Fruit fly (Drosophila melanogaster) whole organism, embryonic: ENCODE results near the gene Prp18.

ENCODE experiments used
- Awh ChIP-seq: fragments of 200-800 bp; sonication (Bioruptor generic); IDR thresholded peaks from 2 replicates; pipeline ENCODE4, ENCODE4 v1.3.6; 2022; ENCODE audit warnings: missing biosample characterization, missing genetic modification characterization
- Bdp1 ChIP-seq: fragments of 200-800 bp; sonication (Bioruptor generic); optimal IDR thresholded peaks from 3 replicates; lab custom pipeline; 2016; ENCODE audit warnings: missing biosample characterization, missing genetic modification characterization
- Blimp-1 ChIP-seq: fragments of 200-800 bp; sonication (Bioruptor generic); optimal IDR thresholded peaks from 3 replicates; lab custom pipeline; 2018; ENCODE audit warnings: missing biosample characterization, missing genetic modification characterization, mild to moderate bottlenecking, moderate library complexity, missing genetic modification reagents
- CG10565 ChIP-seq: fragments of 200-800 bp; sonication (Bioruptor generic); optimal IDR thresholded peaks from 3 replicates; lab custom pipeline; 2016; ENCODE audit warnings: missing biosample characterization, mild to moderate bottlenecking, missing genetic modification characterization
- CG12219 ChIP-seq: fragments of 200-800 bp; sonication (Bioruptor generic); optimal IDR thresholded peaks from 3 replicates; lab custom pipeline; 2018; ENCODE audit warnings: missing biosample characterization, mild to moderate bottlenecking, missing genetic modification characterization
- CG12659 ChIP-seq: fragments of 200-800 bp; sonication (Bioruptor generic); optimal IDR thresholded peaks from 3 replicates; lab custom pipeline; 2017; ENCODE audit warnings: mild to moderate bottlenecking, missing biosample characterization, missing genetic modification reagents, missing genetic modification characterization
- CG13775 ChIP-seq: fragments of 200-800 bp; sonication (Bioruptor generic); optimal IDR thresholded peaks from 3 replicates; lab custom pipeline; 2017; ENCODE audit warnings: missing biosample characterization, mild to moderate bottlenecking, missing genetic modification characterization
- CG17186 ChIP-seq: fragments of 200-800 bp; sonication (Bioruptor generic); optimal IDR thresholded peaks from 3 replicates; lab custom pipeline; 2017; ENCODE audit warnings: missing biosample characterization, missing genetic modification reagents, missing genetic modification characterization
- CG18262 ChIP-seq: fragments of 200-800 bp; optimal IDR thresholded peaks from 3 replicates; lab custom pipeline; 2019; ENCODE audit warnings: missing biosample characterization, mild to moderate bottlenecking, missing genetic modification characterization, moderate library complexity
- CG1832 ChIP-seq: fragments of 200-800 bp; sonication (Bioruptor generic); optimal IDR thresholded peaks from 2 replicates; lab custom pipeline; 2017; ENCODE audit warnings: missing biosample characterization, mild to moderate bottlenecking, missing genetic modification characterization, inconsistent platforms
- CG2875 ChIP-seq: fragments of 200-800 bp; sonication (Bioruptor generic); optimal IDR thresholded peaks from 2 replicates; lab custom pipeline; 2017; ENCODE audit warnings: missing biosample characterization, mild to moderate bottlenecking, missing genetic modification characterization, missing genetic modification reagents
- CG3281 ChIP-seq: fragments of 200-800 bp; sonication (Bioruptor generic); optimal IDR thresholded peaks from 3 replicates; lab custom pipeline; 2017; ENCODE audit warnings: missing biosample characterization, mild to moderate bottlenecking, missing genetic modification characterization
- CG3847 ChIP-seq: fragments of 200-800 bp; sonication (Bioruptor generic); IDR thresholded peaks from 2 replicates; pipeline ENCODE4 v1.3.6; 2022; ENCODE audit warnings: missing biosample characterization, missing genetic modification characterization
- CG4424 ChIP-seq: fragments of 200-800 bp; sonication (Bioruptor generic); optimal IDR thresholded peaks from 3 replicates; lab custom pipeline; 2016; ENCODE audit warnings: missing biosample characterization, missing genetic modification characterization
- CG6765 ChIP-seq: fragments of 200-800 bp; sonication (Bioruptor generic); optimal IDR thresholded peaks from 3 replicates; lab custom pipeline; 2017; ENCODE audit warnings: missing biosample characterization, mild to moderate bottlenecking, missing genetic modification characterization
- CG7271 ChIP-seq: fragments of 200-800 bp; sonication (Bioruptor generic); optimal IDR thresholded peaks from 2 replicates; lab custom pipeline; 2018; ENCODE audit warnings: missing biosample characterization, mild to moderate bottlenecking, missing genetic modification characterization, moderate library complexity
- CG8765 ChIP-seq: fragments of 200-800 bp; sonication (Bioruptor generic); IDR thresholded peaks from 2 replicates; pipeline ENCODE4 v1.3.6; 2022; ENCODE audit warnings: missing biosample characterization, missing genetic modification characterization
- CG8924 ChIP-seq: fragments of 200-800 bp; optimal IDR thresholded peaks from 3 replicates; lab custom pipeline; 2019; ENCODE audit warnings: missing biosample characterization, mild to moderate bottlenecking, missing genetic modification characterization, moderate library complexity
- CTCF ChIP-seq: fragments of 200-800 bp; sonication (Bioruptor generic); optimal IDR thresholded peaks from 2 replicates; lab custom pipeline; 2017; ENCODE audit warnings: missing biosample characterization, mild to moderate bottlenecking, missing genetic modification characterization, moderate library complexity
- E2f2 ChIP-seq: fragments of 200-800 bp; sonication (Bioruptor generic); IDR thresholded peaks from 2 replicates; pipeline ENCODE4 v1.3.6; 2022; ENCODE audit warnings: missing biosample characterization, missing genetic modification characterization
- Ets65A ChIP-seq: fragments of 200-800 bp; sonication (Bioruptor generic); peaks from one replicate; lab custom pipeline; 2016; ENCODE audit warnings: missing biosample characterization, missing genetic modification characterization
- GATAe ChIP-seq: fragments of 200-800 bp; sonication (Bioruptor generic); conservative IDR thresholded peaks from 2 replicates; pipeline ENCODE4 v1.3.6; 2022; ENCODE audit warnings: missing biosample characterization, missing genetic modification characterization
- Gug ChIP-seq: fragments of 200-800 bp; sonication (Bioruptor generic); IDR thresholded peaks from 4 replicates; pipeline ENCODE4 v1.3.6; 2022; ENCODE audit warnings: missing biosample characterization, missing genetic modification characterization
- HHEX ChIP-seq: fragments of 200-800 bp; sonication (Bioruptor generic); optimal IDR thresholded peaks from 3 replicates; lab custom pipeline; 2017; ENCODE audit warnings: missing biosample characterization, mild to moderate bottlenecking, missing genetic modification characterization, missing genetic modification reagents
- HLH54F ChIP-seq: fragments of 200-800 bp; sonication (Bioruptor generic); optimal IDR thresholded peaks from 3 replicates; lab custom pipeline; 2016; ENCODE audit warnings: missing biosample characterization, missing genetic modification characterization
- Lhr ChIP-seq: fragments of 200-800 bp; sonication (Bioruptor generic); optimal IDR thresholded peaks from 3 replicates; lab custom pipeline; 2017; ENCODE audit warnings: mild to moderate bottlenecking, missing biosample characterization, missing genetic modification reagents, missing genetic modification characterization
- MESR4 ChIP-seq: fragments of 200-800 bp; sonication (Bioruptor generic); optimal IDR thresholded peaks from 2 replicates; lab custom pipeline; 2018; ENCODE audit warnings: missing biosample characterization, mild to moderate bottlenecking, missing genetic modification characterization, moderate library complexity
- Mad ChIP-seq: fragments of 200-800 bp; sonication (Bioruptor generic); optimal IDR thresholded peaks from 2 replicates; lab custom pipeline; 2016; ENCODE audit warnings: missing biosample characterization, missing genetic modification characterization
- Max ChIP-seq: fragments of 200-800 bp; sonication (Bioruptor generic); optimal IDR thresholded peaks from 2 replicates; lab custom pipeline; 2016; ENCODE audit warnings: missing biosample characterization, mild to moderate bottlenecking, missing genetic modification characterization
- Rx ChIP-seq: fragments of 200-800 bp; sonication (Bioruptor generic); IDR thresholded peaks from 2 replicates; pipeline ENCODE4 v1.3.6; 2022; ENCODE audit warnings: missing biosample characterization, missing genetic modification characterization
- Tbp ChIP-seq: fragments of >200 bp; optimal IDR thresholded peaks from 2 replicates; lab custom pipeline; 2018; ENCODE audit warnings: missing biosample characterization, missing genetic modification characterization
- Xbp1 ChIP-seq: fragments of 200-800 bp; sonication (Bioruptor generic); optimal IDR thresholded peaks from 3 replicates; lab custom pipeline; 2016; ENCODE audit warnings: missing biosample characterization, mild to moderate bottlenecking, missing genetic modification characterization
- corto ChIP-seq: fragments of 200-800 bp; sonication (Bioruptor generic); optimal IDR thresholded peaks from 2 replicates; lab custom pipeline; 2016; ENCODE audit warnings: missing biosample characterization, mild to moderate bottlenecking, missing genetic modification characterization, moderate library complexity
- danr ChIP-seq: fragments of 200-800 bp; sonication (Bioruptor generic); IDR thresholded peaks from 2 replicates; pipeline ENCODE4 v1.3.6; 2022; ENCODE audit warnings: missing biosample characterization, missing genetic modification characterization
- disco-r ChIP-seq: fragments of 200-800 bp; sonication (Bioruptor generic); optimal IDR thresholded peaks from 2 replicates; lab custom pipeline; 2016; ENCODE audit warnings: missing biosample characterization, missing genetic modification characterization
- dm ChIP-seq: fragments of 200-800 bp; sonication (Bioruptor generic); optimal IDR thresholded peaks from 3 replicates; lab custom pipeline; 2016; ENCODE audit warnings: missing biosample characterization, missing genetic modification characterization
- fd64A ChIP-seq: fragments of 200-800 bp; sonication (Bioruptor generic); optimal IDR thresholded peaks from 3 replicates; lab custom pipeline; 2018; ENCODE audit warnings: missing biosample characterization, mild to moderate bottlenecking, missing genetic modification characterization
- grau ChIP-seq: fragments of 200-800 bp; optimal IDR thresholded peaks from 3 replicates; lab custom pipeline; 2019; ENCODE audit warnings: missing biosample characterization, mild to moderate bottlenecking, missing genetic modification characterization, moderate library complexity
- gro ChIP-seq: fragments of 200-800 bp; sonication (Bioruptor generic); optimal IDR thresholded peaks from 2 replicates; lab custom pipeline; 2016; ENCODE audit warnings: missing biosample characterization, missing genetic modification characterization
- ham ChIP-seq: fragments of 200-800 bp; sonication (Bioruptor generic); IDR thresholded peaks from 2 replicates; pipeline ENCODE4 v1.3.6; 2022; ENCODE audit warnings: missing biosample characterization, missing genetic modification characterization
- ind ChIP-seq: fragments of 200-800 bp; sonication (Bioruptor generic); optimal IDR thresholded peaks from 3 replicates; lab custom pipeline; 2016; ENCODE audit warnings: missing biosample characterization, missing genetic modification characterization
- lbe ChIP-seq: fragments of 200-800 bp; sonication (Bioruptor generic); optimal IDR thresholded peaks from 2 replicates; lab custom pipeline; 2016; ENCODE audit warnings: missing biosample characterization, mild to moderate bottlenecking, missing genetic modification characterization
- maf-S ChIP-seq: fragments of 200-800 bp; sonication (Bioruptor generic); optimal IDR thresholded peaks from 2 replicates; lab custom pipeline; 2016; ENCODE audit warnings: missing biosample characterization, missing genetic modification characterization
- nmo ChIP-seq: fragments of 200-800 bp; sonication (Bioruptor generic); optimal IDR thresholded peaks from 2 replicates; lab custom pipeline; 2018; ENCODE audit warnings: missing biosample characterization, mild to moderate bottlenecking, missing genetic modification characterization, moderate library complexity
- odd ChIP-seq: fragments of 200-800 bp; sonication (Bioruptor generic); optimal IDR thresholded peaks from 2 replicates; lab custom pipeline; 2017; ENCODE audit warnings: missing biosample characterization, mild to moderate bottlenecking, missing genetic modification characterization
- pita ChIP-seq: fragments of 200-800 bp; sonication (Bioruptor generic); optimal IDR thresholded peaks from 2 replicates; lab custom pipeline; 2017; ENCODE audit warnings: missing biosample characterization, mild to moderate bottlenecking, missing genetic modification characterization
- sqz ChIP-seq: fragments of 200-800 bp; sonication (Bioruptor generic); optimal IDR thresholded peaks from 3 replicates; lab custom pipeline; 2018; ENCODE audit warnings: missing biosample characterization, mild to moderate bottlenecking, missing genetic modification characterization
- ssp ChIP-seq: fragments of 200-800 bp; sonication (Bioruptor generic); IDR thresholded peaks from 2 replicates; pipeline ENCODE4 v1.3.6; 2022; ENCODE audit warnings: missing biosample characterization, missing genetic modification characterization
- sug ChIP-seq: fragments of 200-800 bp; optimal IDR thresholded peaks from 2 replicates; lab custom pipeline; 2019; ENCODE audit warnings: missing biosample characterization, mild to moderate bottlenecking, missing genetic modification characterization, moderate library complexity
- tll ChIP-seq, 2 experiments: fragments of 200-800 bp in 1 of 2; fragments of >200 bp in 1 of 2; sonication (Bioruptor generic) in 1 of 2; optimal IDR thresholded peaks; 2 replicates each; lab custom pipeline; 2017 to 2019; ENCODE audit warnings: missing biosample characterization in 2 of 2, missing genetic modification characterization in 2 of 2, mild to moderate bottlenecking in 1 of 2, moderate library complexity in 1 of 2
- zfh1 ChIP-seq: fragments of 200-800 bp; sonication (Bioruptor generic); IDR thresholded peaks from 3 replicates; pipeline ENCODE4 v1.3.6; 2022; ENCODE audit warnings: missing biosample characterization, missing genetic modification characterization

The Prp18 gene

dm6 chr3R:18985114-18985785, 45.8 kb downstream of the Prp18 start (continued):
- peak; percentile 86 for TF ChIP-seq sug
- TF ChIP-seq dm (GFP tag; lab: Kevin White, UChicago): no peak
- no peak for TF ChIP-seq ham (GFP tag; lab: Robert Waterston, UW)
- peak; percentile 46 for TF ChIP-seq lbe
- no peak for TF ChIP-seq CG1832
- TF ChIP-seq maf-S: no peak
- peak; percentile 34 for TF ChIP-seq CG13775 (GFP tag; lab: Kevin White, UChicago)
- TF ChIP-seq grau (tag; lab: Kevin White, UChicago): peak; percentile 65
- TF ChIP-seq tll (GFP tag; optimal IDR thresholded peaks at IDR 0.05; lab: Kevin White, UChicago): no peak
- TF ChIP-seq odd: no peak
- no peak for TF ChIP-seq CG17186 (GFP tag; lab: Kevin White, UChicago)
- no peak for TF ChIP-seq Tbp (GFP tag; lab: Kevin White, UChicago)
- peak; percentile 2 for TF ChIP-seq CG18262 (tag; lab: Kevin White, UChicago)
- TF ChIP-seq zfh1: no peak
- peak; percentile 57 for TF ChIP-seq HHEX (GFP tag; lab: Kevin White, UChicago)
- no peak for TF ChIP-seq Lhr (GFP tag; lab: Kevin White, UChicago)
- peak; percentile 23 for TF ChIP-seq CG12659 (GFP tag; lab: Kevin White, UChicago)
- TF ChIP-seq CG10565 (GFP tag; lab: Kevin White, UChicago): no peak
- no peak for TF ChIP-seq ssp
- TF ChIP-seq CG12219: no peak
- no peak for TF ChIP-seq corto (GFP tag; lab: Kevin White, UChicago)
- TF ChIP-seq Max (GFP tag; lab: Kevin White, UChicago): peak; percentile 24
- TF ChIP-seq HLH54F: no peak
- TF ChIP-seq CG8765 (GFP tag; lab: Robert Waterston, UW): no peak
- TF ChIP-seq CG6765 (GFP tag; lab: Kevin White, UChicago): peak; percentile 42
- no peak for TF ChIP-seq pita (GFP tag; lab: Kevin White, UChicago)
- no peak for TF ChIP-seq CTCF
- TF ChIP-seq Bdp1 (GFP tag; lab: Kevin White, UChicago): no peak
- peak; percentile 63 for TF ChIP-seq CG8924 (tag; lab: Kevin White, UChicago)
- TF ChIP-seq CG3847: 0 out of 2 replicates have a peak, but pooled peaks have one; percentile 27
- peak; percentile 38 for TF ChIP-seq ind (GFP tag; lab: Kevin White, UChicago)
- no peak for TF ChIP-seq Xbp1
- peak; percentile 78 for TF ChIP-seq CG3281 (GFP tag; lab: Kevin White, UChicago)
- TF ChIP-seq nmo: no peak
- TF ChIP-seq Awh (GFP tag; lab: Robert Waterston, UW): no peak
- no peak for TF ChIP-seq danr (GFP tag; lab: Robert Waterston, UW)
- no peak for TF ChIP-seq MESR4 (GFP tag; lab: Kevin White, UChicago)
- peak; percentile 11 for TF ChIP-seq Blimp-1 (GFP tag; lab: Kevin White, UChicago)
- TF ChIP-seq Ets65A: no peak
- no peak for TF ChIP-seq Mad (GFP tag; lab: Kevin White, UChicago)
- no peak for TF ChIP-seq E2f2 (GFP tag; lab: Robert Waterston, UW)
- no peak for TF ChIP-seq gro (GFP tag; lab: Kevin White, UChicago)
- TF ChIP-seq disco-r: no peak
- TF ChIP-seq Gug: no peak
- TF ChIP-seq CG2875 (GFP tag; lab: Kevin White, UChicago): no peak
- TF ChIP-seq sqz: no peak
- TF ChIP-seq CG4424: peak; percentile 18
- TF ChIP-seq GATAe: peak; percentile 68
- TF ChIP-seq CG7271 (tag; lab: Kevin White, UChicago): no peak
- TF ChIP-seq fd64A (GFP tag; lab: Kevin White, UChicago): no peak
- no peak for TF ChIP-seq Rx (GFP tag; lab: Robert Waterston, UW)
